Fruit fly (Drosophila melanogaster): ENCODE measurements around the gene GstD9.

The GstD9 gene

DNA sequence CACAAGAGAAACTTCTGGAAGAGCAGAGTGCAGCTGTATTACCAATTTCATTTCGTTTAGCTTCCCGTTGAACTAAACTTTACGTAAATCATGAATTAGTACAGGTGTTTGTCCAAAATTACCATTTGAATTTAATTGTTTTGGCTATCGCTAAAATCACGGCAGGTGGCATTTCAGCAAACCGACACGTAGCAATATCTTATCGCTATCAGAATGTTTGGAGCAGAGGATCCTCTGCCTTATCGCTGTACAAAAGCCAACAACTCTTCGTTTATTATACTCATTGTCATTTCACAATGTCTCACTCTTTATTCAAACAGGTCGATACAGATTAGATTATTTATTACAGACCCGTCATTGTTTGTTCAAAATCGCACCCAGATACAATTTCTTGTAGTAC is 1.5 kb downstream of the GstD9 start:
- TF ChIP-seq vri (GFP tag; optimal IDR thresholded peaks at IDR 0.05) (peak; percentile 8), fkh (GFP tag; optimal IDR thresholded peaks at IDR 0.05) (peak; percentile 31), CG6854 (GFP tag; optimal IDR thresholded peaks at IDR 0.05) (no peak), CG7368 (GFP tag; optimal IDR thresholded peaks at IDR 0.05) (no peak), Eip93F (GFP tag; optimal IDR thresholded peaks at IDR 0.05) (peak; percentile 3)

DNA sequence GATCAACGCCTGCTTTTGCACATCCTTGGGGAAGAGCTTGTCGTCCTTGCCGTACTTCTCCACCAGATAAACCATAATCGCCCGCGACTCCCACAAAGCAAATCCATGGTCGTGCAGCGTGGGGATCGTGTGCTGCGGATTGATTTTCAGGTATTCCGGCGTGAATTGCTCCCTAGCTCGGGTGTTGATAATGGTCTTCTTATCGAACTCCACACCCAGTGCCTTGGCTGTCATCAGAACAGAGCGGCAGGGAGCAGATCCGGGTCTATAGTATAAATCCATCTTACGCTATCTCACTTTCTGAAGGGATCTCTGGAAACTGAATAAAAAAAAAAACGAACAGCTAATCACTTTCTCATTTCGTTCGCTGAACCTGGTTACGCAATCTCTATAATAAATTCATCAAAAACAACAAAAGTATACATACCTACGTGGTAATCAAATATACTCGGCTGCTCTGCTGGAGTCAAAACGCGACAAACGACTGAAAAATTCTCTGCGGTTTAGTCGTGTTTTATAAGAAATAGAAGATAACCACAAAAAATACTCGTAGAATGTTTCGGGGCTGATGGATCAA is 2.0 kb downstream of the GstD9 start, which contains the start of gene GstD10:
TSS of gene GstD10 (minus strand) at position 472 of the 577 bp plus-strand sequence.
- TF ChIP-seq Gug (GFP tag; IDR thresholded peaks at IDR 0.05): no peak
- TF ChIP-seq CG31627 (GFP tag; optimal IDR thresholded peaks at IDR 0.05): no peak
- peak; percentile 75 for TF ChIP-seq vri (GFP tag; optimal IDR thresholded peaks at IDR 0.05)
- peak; percentile 90 for TF ChIP-seq svp (GFP tag)
- TF ChIP-seq CG15336 (GFP tag; IDR thresholded peaks at IDR 0.05): no peak

dm6 chr3R:12364580-12364979 is 2.8 kb downstream of the GstD9 start, which contains the start of gene Tim17a1:
Gene Tim17a1, minus strand, starts transcription at chr3R:12364680.
- TF ChIP-seq CG11294 (GFP tag; IDR thresholded peaks at IDR 0.05): no peak
- TF ChIP-seq esn (GFP tag; optimal IDR thresholded peaks at IDR 0.05): no peak
- no peak for TF ChIP-seq Ets96B (tag; optimal IDR thresholded peaks at IDR 0.05)
- TF ChIP-seq CG6276 (GFP tag; optimal IDR thresholded peaks at IDR 0.05): no peak
- no peak for TF ChIP-seq ss (GFP tag; optimal IDR thresholded peaks at IDR 0.05)
- no peak for TF ChIP-seq CG10669 (GFP tag; optimal IDR thresholded peaks at IDR 0.05)
- no peak for TF ChIP-seq CG31627 (GFP tag; optimal IDR thresholded peaks at IDR 0.05)
- no peak for TF ChIP-seq dac (GFP tag; optimal IDR thresholded peaks at IDR 0.05)
- no peak for TF ChIP-seq Eip78C (GFP tag)
- no peak for TF ChIP-seq CG8632 (GFP tag; optimal IDR thresholded peaks at IDR 0.05)
- TF ChIP-seq CG1621 (tag; optimal IDR thresholded peaks at IDR 0.05): no peak
- TF ChIP-seq CG9139 (GFP tag; optimal IDR thresholded peaks at IDR 0.05): no peak
- TF ChIP-seq Eip75B (GFP tag; optimal IDR thresholded peaks at IDR 0.05): no peak
- TF ChIP-seq CG10631 (GFP tag; optimal IDR thresholded peaks at IDR 0.05): no peak
- no peak for TF ChIP-seq dsx (GFP tag; optimal IDR thresholded peaks at IDR 0.05; ENCODE audit: poor library complexity, severe bottlenecking)
- no peak for TF ChIP-seq CG11762 (GFP tag; optimal IDR thresholded peaks at IDR 0.05; ENCODE audit: insufficient read depth)
- no peak for TF ChIP-seq fd85E (GFP tag; optimal IDR thresholded peaks at IDR 0.05)
- no peak for TF ChIP-seq OdsH (GFP tag; optimal IDR thresholded peaks at IDR 0.05)
- no peak for TF ChIP-seq CG7368 (GFP tag; optimal IDR thresholded peaks at IDR 0.05)

dm6 chr3R:12363544-12363943 is 3.8 kb downstream of the GstD9 start:
- TF ChIP-seq Ets96B (tag; optimal IDR thresholded peaks at IDR 0.05) (no peak), CG6854 (GFP tag; optimal IDR thresholded peaks at IDR 0.05) (no peak), dsx (GFP tag; optimal IDR thresholded peaks at IDR 0.05; ENCODE audit: poor library complexity, severe bottlenecking) (peak; percentile 50), net (GFP tag; optimal IDR thresholded peaks at IDR 0.05) (no peak)

DNA sequence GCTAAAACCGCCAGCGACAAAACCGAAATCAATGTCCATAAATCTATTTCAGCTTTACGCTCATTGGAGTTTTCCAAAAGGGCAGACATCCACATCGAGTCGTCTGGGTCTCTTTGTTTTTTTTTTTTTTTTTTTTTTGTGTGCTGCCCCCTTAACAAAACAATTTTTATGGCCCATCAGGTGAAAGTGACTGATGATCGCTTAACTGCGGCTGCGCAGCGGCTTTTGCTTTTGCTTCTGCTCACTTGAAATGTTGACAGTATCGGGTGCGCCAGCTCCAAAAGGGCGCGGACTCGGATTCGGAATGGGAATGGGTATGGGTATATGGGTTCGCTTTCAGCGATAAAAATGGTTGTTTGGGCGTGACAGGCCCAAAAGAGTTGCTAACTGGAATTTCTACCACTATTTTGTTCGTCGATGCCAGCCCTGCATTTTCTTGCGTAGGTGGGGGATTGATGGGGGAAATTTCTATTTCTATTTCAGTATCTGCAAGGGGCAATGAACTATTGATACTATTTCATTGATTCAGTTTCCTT is 5.3 kb downstream of the GstD9 start:
- TF ChIP-seq Hr4 (GFP tag; optimal IDR thresholded peaks at IDR 0.05): no peak
- no peak for TF ChIP-seq fd85E (GFP tag; optimal IDR thresholded peaks at IDR 0.05)
- TF ChIP-seq CG11762 (GFP tag; optimal IDR thresholded peaks at IDR 0.05; ENCODE audit: insufficient read depth): no peak
- TF ChIP-seq topi (GFP tag; optimal IDR thresholded peaks at IDR 0.05): no peak
- TF ChIP-seq CG10631 (GFP tag; optimal IDR thresholded peaks at IDR 0.05): no peak
- no peak for TF ChIP-seq cyc (GFP tag; optimal IDR thresholded peaks at IDR 0.05)
- TF ChIP-seq Sox102F (GFP tag; optimal IDR thresholded peaks at IDR 0.05): no peak
- no peak for TF ChIP-seq acj6 (GFP tag; optimal IDR thresholded peaks at IDR 0.05)

Measured in whole organism, prepupa.